Worm (Caenorhabditis elegans) whole organism, dauer: Measurements from ENCODE around the gene srh-100.

Experiments used
- unc-62 ChIP-seq: sonication (generic microtip); optimal IDR thresholded peaks from 2 replicates; lab custom pipeline; 2017; ENCODE audit warnings: missing biosample characterization, missing genetic modification reagents, missing genetic modification characterization

Gene srh-100

ce11 chrII:3721016-3721415 is 6.5 kb upstream of the srh-100 start, which contains the start of gene C46E10.3:
Gene C46E10.3, plus strand, starts transcription at chrII:3721316.
- TF ChIP-seq unc-62, result no peak

- TF ChIP-seq unc-62, result no peak
Measured at ce11 chrII:3716961-3717360, 2.5 kb upstream of the srh-100 start, which contains the start of gene fbxc-52. Gene fbxc-52, plus strand, starts transcription at chrII:3717261.

DNA sequence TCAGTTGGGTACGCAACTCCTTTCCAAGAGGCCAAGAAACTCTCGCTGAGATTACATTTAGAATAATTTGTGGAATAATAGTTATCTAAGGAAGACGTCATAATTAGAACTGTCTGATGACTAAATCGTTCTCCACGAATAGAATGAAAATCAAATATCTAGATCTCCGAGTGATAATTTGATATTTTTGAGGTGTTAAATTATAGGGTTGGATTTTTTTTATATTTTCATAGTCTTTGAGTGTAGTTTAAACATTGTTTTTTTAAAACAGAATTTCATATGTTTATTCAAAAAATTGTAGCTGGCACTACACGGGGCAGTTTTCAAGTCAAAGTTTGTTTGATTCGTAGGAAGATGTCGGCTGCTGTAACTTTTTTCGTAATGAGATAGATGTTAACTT is 2.0 kb upstream of the srh-100 start, which contains the start of gene srh-99:
Gene srh-99 (minus strand): TSS at position 101 of the 400 bp plus-strand sequence.
- no peak for TF ChIP-seq unc-62

- TF ChIP-seq unc-62, result no peak
Measured at ce11 chrII:3711047-3711446, 3.4 kb downstream of the srh-100 start, which contains the start of gene fbxc-53. Gene fbxc-53, plus strand, starts transcription at chrII:3711291.

DNA sequence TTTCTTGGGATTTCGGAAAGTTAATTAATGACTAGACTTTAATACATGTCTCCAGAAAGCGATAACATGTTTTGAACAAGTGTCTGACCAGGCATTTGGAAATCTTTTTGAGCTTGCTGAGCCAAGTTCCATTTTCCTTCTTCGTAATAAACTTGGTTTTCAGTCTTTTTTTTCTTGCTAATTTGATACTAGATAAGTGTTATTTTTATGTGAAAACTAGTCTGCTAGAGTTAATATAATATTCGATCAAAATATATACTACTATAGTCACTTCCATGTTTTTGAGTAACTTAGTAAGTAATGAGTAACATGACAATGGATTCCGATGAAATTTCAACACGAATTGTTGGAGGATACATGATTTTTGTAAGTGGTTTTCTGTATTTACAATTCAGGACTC is 5.2 kb downstream of the srh-100 start, which contains the start of gene srx-110:
Gene srx-110 (plus strand): TSS at position 301 of the 400 bp plus-strand sequence.
- no peak for TF ChIP-seq unc-62

DNA sequence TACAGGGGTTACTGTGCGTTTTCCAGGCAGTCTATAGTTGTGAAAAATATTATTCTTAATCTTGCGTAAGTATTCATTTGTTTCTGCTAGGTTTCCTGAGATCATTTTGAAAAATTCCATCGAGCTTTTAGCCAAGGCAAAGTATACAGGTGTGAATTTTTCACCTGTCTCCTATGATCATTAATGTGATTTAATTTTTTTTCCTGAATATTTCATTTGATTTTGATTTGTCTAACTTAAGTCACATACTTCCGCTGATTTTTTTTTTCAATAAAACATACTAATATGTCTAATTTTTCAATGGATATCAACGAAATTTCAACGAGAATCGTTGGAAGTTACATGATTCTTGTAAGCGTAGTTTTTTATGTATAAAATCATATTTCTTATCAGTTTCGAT is 9.2 kb downstream of the srh-100 start, which contains the start of gene srx-108:
Gene srx-108 (plus strand): TSS at position 301 of the 400 bp plus-strand sequence.
- TF ChIP-seq unc-62, result no peak

DNA sequence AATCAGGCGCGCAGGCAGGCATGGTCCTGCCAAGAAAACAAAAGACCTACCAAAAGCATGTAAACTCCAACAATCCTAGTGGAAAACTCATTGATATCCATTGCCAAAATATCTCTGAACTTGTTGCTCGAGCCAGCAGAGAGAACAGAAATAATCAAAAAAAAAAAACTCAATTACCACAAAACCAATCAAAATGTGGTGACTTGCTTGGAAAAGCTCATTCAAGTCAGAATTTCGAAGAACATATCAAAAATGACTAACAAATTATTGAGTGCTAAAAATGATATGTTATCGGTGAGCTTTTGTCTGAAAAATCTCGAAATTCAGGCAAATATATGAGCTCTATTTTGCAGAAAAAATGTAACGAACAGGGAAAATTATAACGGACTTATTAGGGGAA is 13.2 kb downstream of the srh-100 start, which contains the start of gene srx-105:
Gene srx-105 (minus strand): TSS at position 101 of the 400 bp plus-strand sequence.
- TF ChIP-seq unc-62, result no peak

DNA sequence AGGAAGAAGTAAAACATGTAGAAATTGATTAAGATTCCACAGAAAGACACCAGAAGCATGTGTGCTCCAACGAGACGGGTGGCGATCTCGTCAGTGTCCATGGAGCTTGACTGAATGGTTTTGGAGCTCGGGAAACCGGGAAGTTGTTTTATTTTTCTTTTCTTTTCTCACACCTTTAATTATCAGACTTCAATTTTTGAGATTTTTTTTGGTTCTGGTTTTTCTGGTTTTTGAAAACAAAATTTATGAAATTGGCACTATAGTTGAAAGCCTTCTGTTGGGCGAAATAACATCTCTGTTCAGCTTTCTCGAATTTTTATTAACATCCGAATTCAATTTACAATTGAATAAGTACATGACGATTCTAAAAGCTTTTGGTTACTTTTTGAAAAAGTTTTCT is 14.9 kb downstream of the srh-100 start, which contains the start of gene srx-104:
Gene srx-104 (minus strand): TSS at position 101 of the 400 bp plus-strand sequence.
- TF ChIP-seq unc-62, result no peak

- TF ChIP-seq unc-62, result no peak
Measured at ce11 chrII:3694664-3695063, 19.8 kb downstream of the srh-100 start, which contains the start of gene srx-102. Gene srx-102, minus strand, starts transcription at chrII:3694764.

DNA sequence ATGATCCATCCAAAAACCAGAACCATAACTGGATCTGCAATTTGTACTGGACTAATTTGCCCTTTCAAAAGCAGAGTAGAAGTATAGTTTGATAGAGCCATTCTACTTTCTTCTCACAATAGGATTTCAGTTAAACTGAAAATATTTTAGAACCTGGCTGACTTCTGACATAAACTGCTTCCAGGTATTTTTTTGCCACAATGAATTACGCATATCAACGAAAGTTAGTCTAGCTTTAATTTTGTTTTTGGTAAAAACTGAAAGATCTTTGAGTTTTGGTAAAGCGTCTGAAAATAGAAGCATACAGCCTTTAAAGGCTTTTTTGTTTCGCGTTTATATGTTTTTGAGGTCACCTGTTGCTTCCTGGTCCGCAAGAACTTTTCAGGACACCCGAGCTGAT is 23.8 kb downstream of the srh-100 start, which contains the start of gene srx-101:
Gene srx-101 (minus strand): TSS at position 101 of the 400 bp plus-strand sequence.
- TF ChIP-seq unc-62, result no peak

- no peak for TF ChIP-seq unc-62
Measured at ce11 chrII:3688333-3688732, 26.2 kb downstream of the srh-100 start, which contains the start of gene ifas-1. Gene ifas-1, minus strand, starts transcription at chrII:3688719.

ce11 chrII:3684487-3685067 is 29.9 kb downstream of the srh-100 start:
- TF ChIP-seq unc-62, result no peak

- no peak for TF ChIP-seq unc-62
Measured at ce11 chrII:3682770-3683234, 31.7 kb downstream of the srh-100 start, which contains the start of gene F19B10.1. Gene F19B10.1, plus strand, starts transcription at chrII:3683184.

DNA sequence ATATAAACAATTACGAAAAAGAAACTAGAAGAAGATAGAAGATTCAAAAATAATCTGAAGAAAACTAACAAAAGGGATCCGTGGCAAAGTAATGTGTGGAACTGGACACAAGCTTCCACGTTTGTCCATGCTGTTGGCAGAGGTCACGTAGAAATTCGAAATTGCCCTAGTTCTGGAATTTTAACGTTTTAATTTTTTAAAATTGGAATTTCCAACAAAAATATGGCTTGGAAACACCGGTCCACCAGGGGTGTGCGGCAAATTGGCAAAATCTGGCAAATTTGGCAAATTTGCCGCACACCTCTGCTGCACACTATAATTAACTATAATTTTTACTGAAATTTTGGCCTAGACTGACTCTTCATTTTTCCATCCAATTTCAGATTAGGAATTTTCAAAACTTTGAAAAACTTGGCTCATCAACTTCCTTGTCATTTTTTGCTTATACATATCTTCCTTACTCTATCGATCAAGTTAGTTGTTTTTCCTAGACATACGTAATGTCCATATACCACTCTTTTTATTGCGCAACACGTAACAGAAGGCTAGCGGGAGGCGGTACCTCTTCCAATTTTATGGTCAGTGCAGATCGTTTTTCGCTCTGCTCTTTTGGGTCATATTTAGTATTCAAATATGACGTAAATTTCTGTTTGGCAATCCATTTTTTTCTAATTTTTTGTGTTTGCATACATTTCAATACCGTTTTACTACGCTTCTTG is 33.0 kb downstream of the srh-100 start, which contains the start of gene F19B10.10:
Gene F19B10.10 (minus strand): TSS at position 51 of the 719 bp plus-strand sequence.
- TF ChIP-seq unc-62, result no peak

- TF ChIP-seq unc-62, result no peak
Measured at ce11 chrII:3680366-3680765, 34.1 kb downstream of the srh-100 start.

DNA sequence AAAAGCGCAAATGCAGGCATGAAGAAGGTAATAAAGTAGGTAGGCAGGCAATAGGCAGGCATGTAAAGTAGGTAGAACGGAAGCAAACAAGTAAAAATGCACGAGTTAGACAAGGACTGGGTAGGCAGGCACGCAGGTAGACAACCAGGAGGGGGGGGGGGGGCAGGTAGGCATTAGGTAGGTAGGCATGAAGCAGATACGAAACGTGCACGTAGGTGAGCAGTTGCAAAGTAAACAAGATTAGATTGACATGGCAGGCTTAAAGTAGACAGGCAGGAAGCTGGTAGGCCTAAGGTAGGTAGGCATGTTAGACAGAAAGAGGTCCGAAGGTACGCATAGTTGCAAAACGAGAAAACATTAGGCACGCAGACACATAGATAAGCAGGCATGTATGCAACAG is 35.5 kb downstream of the srh-100 start:
- TF ChIP-seq unc-62, result no peak

ce11 chrII:3675176-3675575 is 39.3 kb downstream of the srh-100 start, which contains the start of gene F19B10.2:
Gene F19B10.2, plus strand, starts transcription at chrII:3675476.
- TF ChIP-seq unc-62, result no peak
